Worm (Caenorhabditis elegans): ENCODE data around the gene Y54F10BM.9.

- TF ChIP-seq attf-4 (tag; optimal IDR thresholded peaks at IDR 0.05) = no peak
- TF ChIP-seq ztf-7 (tag; optimal IDR thresholded peaks at IDR 0.05) = no peak
- no peak for TF ChIP-seq nhr-10 (tag; optimal IDR thresholded peaks at IDR 0.05)
- no peak for TF ChIP-seq nhr-237 (tag; optimal IDR thresholded peaks at IDR 0.05)
- no peak for TF ChIP-seq nhr-28 (tag; optimal IDR thresholded peaks at IDR 0.05)
- no peak for TF ChIP-seq fos-1 (tag; optimal IDR thresholded peaks at IDR 0.05)
- no peak for TF ChIP-seq nhr-77 (tag; optimal IDR thresholded peaks at IDR 0.05)
- TF ChIP-seq ztf-11 (tag; optimal IDR thresholded peaks at IDR 0.05) = no peak
These were observed 578 bp downstream of the Y54F10BM.9 start for ce11 chrIII:2304149-2304548.

Data from whole organism, L4 larva.